Fruit fly (Drosophila melanogaster): ENCODE measurements around the gene CG11109.

Gene CG11109

DNA sequence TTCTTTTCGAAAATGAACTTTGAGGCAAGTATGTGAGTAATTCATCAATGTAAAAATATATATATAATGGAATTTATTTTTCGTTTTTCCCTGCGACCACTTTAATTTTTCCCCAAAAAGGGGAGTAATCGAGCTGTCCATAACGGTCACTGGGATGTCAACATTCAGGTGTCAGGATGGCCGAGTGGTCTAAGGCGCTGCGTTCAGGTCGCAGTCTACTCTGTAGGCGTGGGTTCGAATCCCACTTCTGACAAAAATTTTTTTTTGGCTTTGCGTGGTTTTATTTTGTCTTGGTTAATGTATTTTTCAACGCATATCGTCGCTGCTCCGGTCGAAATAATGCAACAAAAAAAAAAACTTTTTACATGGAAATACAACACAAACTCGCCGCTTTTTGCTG lies 28.9 kb upstream of the CG11109 start (continued):
- TF ChIP-seq zfh1 (GFP tag; IDR thresholded peaks at IDR 0.05) (no peak), hb (GFP tag; IDR thresholded peaks at IDR 0.05; ENCODE audit: partially characterized antibody) (peak; percentile 77; the same call in 2 of the 3 replicates), Mad (GFP tag; optimal IDR thresholded peaks at IDR 0.05) (no peak), tap (tag; optimal IDR thresholded peaks at IDR 0.05) (no peak), Sry-δ (GFP tag; optimal IDR thresholded peaks at IDR 0.05) (no peak)

DNA sequence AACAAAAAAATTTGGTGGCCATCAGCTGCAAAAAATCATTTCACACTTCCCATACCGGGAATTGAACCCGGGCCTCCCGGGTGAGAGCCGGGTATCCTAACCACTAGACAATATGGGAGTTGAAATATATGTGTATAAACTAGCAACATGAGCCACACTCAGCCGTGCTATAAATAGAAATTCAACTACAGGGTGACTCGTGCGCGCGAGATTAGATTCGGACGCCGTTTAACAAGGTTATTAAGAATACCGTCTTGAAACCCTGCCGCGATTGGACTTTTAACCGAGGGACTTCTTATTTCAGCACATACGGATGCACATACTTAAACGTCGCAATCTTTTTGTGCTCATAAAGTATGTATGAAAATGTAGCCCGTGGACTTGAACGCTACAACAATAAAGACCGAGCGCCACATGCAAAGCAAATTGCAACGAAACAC lies 24.3 kb upstream of the CG11109 start:
- TF ChIP-seq lola (GFP tag; optimal IDR thresholded peaks at IDR 0.05) (no peak), eyg (GFP tag; optimal IDR thresholded peaks at IDR 0.05) (no peak), pnt (GFP tag; optimal IDR thresholded peaks at IDR 0.05) (no peak), Trl (optimal IDR thresholded peaks at IDR 0.05) (no peak), Trl (GFP tag; optimal IDR thresholded peaks at IDR 0.05) (no peak), tna (GFP tag; IDR thresholded peaks at IDR 0.05; ENCODE audit: partially characterized antibody) (peak; percentile 94), CG11247 (GFP tag; IDR thresholded peaks at IDR 0.05) (no peak), cas (GFP tag; IDR thresholded peaks at IDR 0.05) (0 out of 2 replicates have a peak, but pooled peaks have one; percentile 15), Vsx1 (GFP tag; optimal IDR thresholded peaks at IDR 0.05) (no peak), CG14860 (GFP tag; IDR thresholded peaks at IDR 0.05; ENCODE audit: partially characterized antibody) (peak; percentile 95), CG18619 (GFP tag; optimal IDR thresholded peaks at IDR 0.05) (no peak), Opbp (GFP tag; IDR thresholded peaks at IDR 0.05; ENCODE audit: partially characterized antibody) (peak; percentile 97), CG17328 (GFP tag; IDR thresholded peaks at IDR 0.05) (0 out of 2 replicates have a peak, but pooled peaks have one; percentile 15), corto (GFP tag; optimal IDR thresholded peaks at IDR 0.05) (no peak), sna (GFP tag; IDR thresholded peaks at IDR 0.05; ENCODE audit: partially characterized antibody) (peak; percentile 81), CG18262 (tag; optimal IDR thresholded peaks at IDR 0.05) (peak; percentile 4), CG8290 (GFP tag; optimal IDR thresholded peaks at IDR 0.05) (no peak), CG8290 (tag; optimal IDR thresholded peaks at IDR 0.05) (peak in 1 of 2 experiments; percentile 31), CG9797 (GFP tag; optimal IDR thresholded peaks at IDR 0.05) (no peak), CG43689 (GFP tag; IDR thresholded peaks at IDR 0.05) (no peak), chinmo (GFP tag; IDR thresholded peaks at IDR 0.05; ENCODE audit: partially characterized antibody) (peak; percentile 84; the same call in 2 of the 4 replicates), gcm (GFP tag; optimal IDR thresholded peaks at IDR 0.05) (peak; percentile 1), CG11695 (GFP tag; IDR thresholded peaks at IDR 0.05) (no peak), ttk (GFP tag; IDR thresholded peaks at IDR 0.05) (peak; percentile 10; the same call in 1 of the 2 replicates), CG6791 (GFP tag; IDR thresholded peaks at IDR 0.05; ENCODE audit: partially characterized antibody) (peak; percentile 98), jigr1 (GFP tag; IDR thresholded peaks at IDR 0.05) (no peak), NC2α (GFP tag; optimal IDR thresholded peaks at IDR 0.05) (no peak), CG13894 (tag; optimal IDR thresholded peaks at IDR 0.05) (peak; percentile 8), gce (GFP tag; IDR thresholded peaks at IDR 0.05) (peak; percentile 7; the same call in 1 of the 3 replicates), CG2129 (GFP tag; IDR thresholded peaks at IDR 0.05; ENCODE audit: partially characterized antibody) (no peak), CG13287 (GFP tag; IDR thresholded peaks at IDR 0.05; ENCODE audit: partially characterized antibody) (peak; percentile 72), tio (GFP tag; optimal IDR thresholded peaks at IDR 0.05) (no peak), sens (GFP tag) (peak; percentile 60), lov (optimal IDR thresholded peaks at IDR 0.05) (no peak), lov (GFP tag; IDR thresholded peaks at IDR 0.05) (no peak; the same call in 2 of the 3 replicates), Sry-δ (GFP tag; optimal IDR thresholded peaks at IDR 0.05) (no peak), NC2β (GFP tag; optimal IDR thresholded peaks at IDR 0.05) (no peak), exex (tag; optimal IDR thresholded peaks at IDR 0.05) (peak; percentile 22), btn (GFP tag; optimal IDR thresholded peaks at IDR 0.05) (no peak), trem (tag; optimal IDR thresholded peaks at IDR 0.05) (peak; percentile 9), CG15269 (tag; optimal IDR thresholded peaks at IDR 0.05) (peak; percentile 4), CG33557 (GFP tag; optimal IDR thresholded peaks at IDR 0.05) (no peak), amos (GFP tag; IDR thresholded peaks at IDR 0.05; ENCODE audit: partially characterized antibody) (peak; percentile 89), CkIIα-i1 (GFP tag; IDR thresholded peaks at IDR 0.05) (no peak), Gug (GFP tag; IDR thresholded peaks at IDR 0.05) (0 out of 4 replicates have a peak, but pooled peaks have one; percentile 35)

Measured in whole organism, embryonic.